Fruit fly (Drosophila melanogaster) whole organism, embryonic: ENCODE measurements around the gene CG14805.

ENCODE experiments used
- Ada2b ChIP-seq: fragments of 200-800 bp; sonication (Bioruptor generic); IDR thresholded peaks from 2 replicates; pipeline ENCODE4 v1.3.6; 2022; ENCODE audit warnings: missing biosample characterization, missing genetic modification characterization
- B-H2 ChIP-seq: fragments of 200-800 bp; sonication (Bioruptor generic); optimal IDR thresholded peaks from 2 replicates; lab custom pipeline; 2018; ENCODE audit warnings: missing biosample characterization, mild to moderate bottlenecking, missing genetic modification characterization
- BEAF-32 ChIP-seq: fragments of 200-800 bp; sonication (Bioruptor generic); optimal IDR thresholded peaks from 3 replicates; lab custom pipeline; 2017; ENCODE audit warnings: missing biosample characterization, missing genetic modification characterization, mild to moderate bottlenecking, moderate library complexity, missing genetic modification reagents
- CG10147 ChIP-seq: fragments of 200-800 bp; sonication (Bioruptor generic); optimal IDR thresholded peaks from 2 replicates; lab custom pipeline; 2019; ENCODE audit warnings: missing biosample characterization, mild to moderate bottlenecking, missing genetic modification characterization, moderate library complexity
- CG10366 ChIP-seq: fragments of 200-800 bp; sonication (Bioruptor generic); IDR thresholded peaks from 2 replicates; pipeline ENCODE4 v1.3.6; 2022; ENCODE audit warnings: missing biosample characterization, missing genetic modification characterization
- CG10462 ChIP-seq: fragments of 200-800 bp; sonication (Bioruptor generic); optimal IDR thresholded peaks from 2 replicates; lab custom pipeline; 2016; ENCODE audit warnings: missing biosample characterization, missing genetic modification characterization
- CG12391 ChIP-seq: fragments of 200-800 bp; sonication (Bioruptor generic); optimal IDR thresholded peaks from 3 replicates; lab custom pipeline; 2018; ENCODE audit warnings: missing biosample characterization, mild to moderate bottlenecking, missing genetic modification characterization, moderate library complexity
- CG13424 ChIP-seq: fragments of 200-800 bp; sonication (Bioruptor generic); optimal IDR thresholded peaks from 2 replicates; lab custom pipeline; 2019; ENCODE audit warnings: missing biosample characterization, mild to moderate bottlenecking, missing genetic modification characterization, moderate library complexity
- CG14710 ChIP-seq: fragments of 200-800 bp; sonication (Bioruptor generic); optimal IDR thresholded peaks from 3 replicates; lab custom pipeline; 2019; ENCODE audit warnings: missing biosample characterization, mild to moderate bottlenecking, missing genetic modification characterization, moderate library complexity
- CG1529 ChIP-seq: fragments of 200-800 bp; sonication (Bioruptor generic); optimal IDR thresholded peaks from 3 replicates; lab custom pipeline; 2018; ENCODE audit warnings: missing biosample characterization, missing genetic modification characterization
- CG2199 ChIP-seq: fragments of 200-800 bp; sonication (Bioruptor generic); IDR thresholded peaks from 3 replicates; pipeline ENCODE4 v1.3.6; 2022; ENCODE audit warnings: missing biosample characterization, missing genetic modification characterization
- CG2202 ChIP-seq: fragments of 200-800 bp; sonication (Bioruptor generic); optimal IDR thresholded peaks from 2 replicates; lab custom pipeline; 2018; ENCODE audit warnings: missing biosample characterization, mild to moderate bottlenecking, missing genetic modification characterization
- CG31224 ChIP-seq: fragments of 200-800 bp; sonication (Bioruptor generic); IDR thresholded peaks from 2 replicates; pipeline ENCODE4 v1.3.6; 2022; ENCODE audit warnings: missing biosample characterization, missing genetic modification characterization
- CG32772 ChIP-seq: fragments of 200-800 bp; sonication (Bioruptor generic); IDR thresholded peaks from 2 replicates; pipeline ENCODE4 v1.3.6; 2022; ENCODE audit warnings: missing biosample characterization, missing genetic modification characterization
- CG33557 ChIP-seq: fragments of 200-800 bp; sonication (Bioruptor generic); optimal IDR thresholded peaks from 2 replicates; lab custom pipeline; 2019; ENCODE audit warnings: missing biosample characterization, mild to moderate bottlenecking, missing genetic modification characterization, moderate library complexity
- CG34376 ChIP-seq: fragments of 200-800 bp; sonication (Bioruptor generic); optimal IDR thresholded peaks from 2 replicates; lab custom pipeline; 2018; ENCODE audit warnings: missing biosample characterization, mild to moderate bottlenecking, missing genetic modification characterization
- CG43689 ChIP-seq: fragments of 200-800 bp; sonication (Bioruptor generic); IDR thresholded peaks from 2 replicates; pipeline ENCODE4 v1.3.6; 2022; ENCODE audit warnings: missing biosample characterization, missing genetic modification characterization
- CG4707 ChIP-seq: fragments of 200-800 bp; sonication (Bioruptor generic); optimal IDR thresholded peaks from 2 replicates; lab custom pipeline; 2018; ENCODE audit warnings: missing biosample characterization, mild to moderate bottlenecking, missing genetic modification characterization, moderate library complexity
- CG6654 ChIP-seq: fragments of 200-800 bp; sonication (Bioruptor generic); optimal IDR thresholded peaks from 2 replicates; lab custom pipeline; 2017; ENCODE audit warnings: missing biosample characterization, mild to moderate bottlenecking, missing genetic modification characterization
- CG9797 ChIP-seq: fragments of 200-800 bp; sonication (Bioruptor generic); optimal IDR thresholded peaks from 3 replicates; lab custom pipeline; 2018; ENCODE audit warnings: missing biosample characterization, mild to moderate bottlenecking, missing genetic modification characterization
- CG9817 ChIP-seq: fragments of 200-800 bp; sonication (Bioruptor generic); optimal IDR thresholded peaks from 2 replicates; lab custom pipeline; 2018; ENCODE audit warnings: missing biosample characterization, mild to moderate bottlenecking, missing genetic modification characterization, moderate library complexity
- H2.0 ChIP-seq: fragments of 200-800 bp; sonication (Bioruptor generic); IDR thresholded peaks from 2 replicates; pipeline ENCODE4 v1.3.6; 2022; ENCODE audit warnings: missing biosample characterization, missing genetic modification characterization
- Lpt ChIP-seq: fragments of >200 bp; optimal IDR thresholded peaks from 2 replicates; lab custom pipeline; 2018; ENCODE audit warnings: missing biosample characterization, missing genetic modification characterization
- Optix ChIP-seq: fragments of 200-800 bp; sonication (Bioruptor generic); IDR thresholded peaks from 3 replicates; pipeline ENCODE4 v1.3.6; 2022; ENCODE audit warnings: missing biosample characterization, missing genetic modification characterization
- Sin3A ChIP-seq: fragments of >200 bp; optimal IDR thresholded peaks from 2 replicates; lab custom pipeline; 2018
- Ssrp ChIP-seq: fragments of 200-800 bp; sonication (Bioruptor generic); optimal IDR thresholded peaks from 2 replicates; lab custom pipeline; 2018; ENCODE audit warnings: missing biosample characterization, mild to moderate bottlenecking, missing genetic modification characterization, moderate library complexity
- Tbp ChIP-seq: fragments of >200 bp; optimal IDR thresholded peaks from 2 replicates; lab custom pipeline; 2018; ENCODE audit warnings: missing biosample characterization, missing genetic modification characterization
- Usf ChIP-seq: fragments of 200-800 bp; sonication (Bioruptor generic); optimal IDR thresholded peaks from 2 replicates; lab custom pipeline; 2017; ENCODE audit warnings: missing genotype, missing biosample characterization, missing genetic modification characterization
- YL-1 ChIP-seq: fragments of 200-800 bp; sonication (Bioruptor generic); optimal IDR thresholded peaks from 3 replicates; lab custom pipeline; 2017; ENCODE audit warnings: missing biosample characterization, mild to moderate bottlenecking, missing genetic modification characterization
- aop ChIP-seq: fragments of 200-800 bp; sonication (Bioruptor generic); IDR thresholded peaks from 2 replicates; pipeline ENCODE4 v1.3.6; 2022; ENCODE audit warnings: missing biosample characterization, missing genetic modification characterization
- bcd ChIP-seq: fragments of 200-800 bp; sonication (Bioruptor generic); optimal IDR thresholded peaks from 2 replicates; lab custom pipeline; 2017; ENCODE audit warnings: missing biosample characterization, mild to moderate bottlenecking, missing genetic modification characterization
- chm ChIP-seq: fragments of 200-800 bp; sonication (Bioruptor generic); IDR thresholded peaks from 2 replicates; pipeline ENCODE4 v1.3.6; 2022; ENCODE audit warnings: missing biosample characterization, missing genetic modification characterization
- ci ChIP-seq: fragments of 200-800 bp; sonication (Bioruptor generic); IDR thresholded peaks from 3 replicates; pipeline ENCODE4 v1.3.6; 2022; ENCODE audit warnings: missing biosample characterization, missing genetic modification characterization
- dan ChIP-seq: fragments of 200-800 bp; sonication (Bioruptor generic); IDR thresholded peaks from 2 replicates; pipeline ENCODE4 v1.3.6; 2022; ENCODE audit warnings: missing biosample characterization, missing genetic modification characterization
- dati ChIP-seq: fragments of 200-800 bp; sonication (Bioruptor generic); IDR thresholded peaks from 2 replicates; pipeline ENCODE4 v1.3.6; 2022; ENCODE audit warnings: missing biosample characterization, missing genetic modification characterization
- dmrt99B ChIP-seq: fragments of 200-800 bp; sonication (Bioruptor generic); optimal IDR thresholded peaks from 2 replicates; lab custom pipeline; 2018; ENCODE audit warnings: missing biosample characterization, mild to moderate bottlenecking, missing genetic modification characterization, moderate library complexity
- fd64A ChIP-seq: fragments of 200-800 bp; sonication (Bioruptor generic); optimal IDR thresholded peaks from 3 replicates; lab custom pipeline; 2018; ENCODE audit warnings: missing biosample characterization, mild to moderate bottlenecking, missing genetic modification characterization
- grau ChIP-seq: fragments of 200-800 bp; optimal IDR thresholded peaks from 3 replicates; lab custom pipeline; 2019; ENCODE audit warnings: missing biosample characterization, mild to moderate bottlenecking, missing genetic modification characterization, moderate library complexity
- jigr1 ChIP-seq: fragments of 200-800 bp; sonication (Bioruptor generic); IDR thresholded peaks from 3 replicates; pipeline ENCODE4 v1.3.6; 2022; ENCODE audit warnings: missing biosample characterization, missing genetic modification characterization
- lilli ChIP-seq: fragments of 200-800 bp; sonication (Bioruptor generic); optimal IDR thresholded peaks from 3 replicates; lab custom pipeline; 2016; ENCODE audit warnings: missing biosample characterization, missing genetic modification characterization
- odd ChIP-seq: fragments of 200-800 bp; sonication (Bioruptor generic); optimal IDR thresholded peaks from 2 replicates; lab custom pipeline; 2017; ENCODE audit warnings: missing biosample characterization, mild to moderate bottlenecking, missing genetic modification characterization
- prd ChIP-seq, 3 experiments: fragments of >200 bp in 2 of 3; fragments of 200-800 bp in 1 of 3; sonication (Bioruptor generic) in 1 of 3; optimal IDR thresholded peaks in 2 of 3; IDR thresholded peaks in 1 of 3; 2 replicates in 2 of 3; 3 replicates in 1 of 3; pipeline versions ENCODE4 v1.3.6 to Lab custom; 2017 to 2022; ENCODE audit warnings: missing biosample characterization in 1 of 3, missing genetic modification characterization in 1 of 3
- psq ChIP-seq: fragments of 200-800 bp; sonication (Bioruptor generic); optimal IDR thresholded peaks from 2 replicates; lab custom pipeline; 2017; ENCODE audit warnings: missing biosample characterization, missing genetic modification characterization
- schlank ChIP-seq: fragments of 200-800 bp; sonication (Bioruptor generic); optimal IDR thresholded peaks from 2 replicates; lab custom pipeline; 2018; ENCODE audit warnings: missing biosample characterization, mild to moderate bottlenecking, missing genetic modification characterization
- slbo ChIP-seq: fragments of 200-800 bp; sonication (Bioruptor generic); IDR thresholded peaks from 2 replicates; pipeline ENCODE4 v1.3.6; 2022; ENCODE audit warnings: missing biosample characterization, missing genetic modification characterization
- sr ChIP-seq: fragments of 200-800 bp; sonication (Bioruptor generic); IDR thresholded peaks from 3 replicates; pipeline ENCODE4 v1.3.6; 2022; ENCODE audit warnings: missing biosample characterization, missing genetic modification characterization
- ssp ChIP-seq: fragments of 200-800 bp; sonication (Bioruptor generic); IDR thresholded peaks from 2 replicates; pipeline ENCODE4 v1.3.6; 2022; ENCODE audit warnings: missing biosample characterization, missing genetic modification characterization
- trem ChIP-seq: fragments of 200-800 bp; optimal IDR thresholded peaks from 3 replicates; lab custom pipeline; 2019; ENCODE audit warnings: missing biosample characterization, mild to moderate bottlenecking, missing genetic modification characterization, moderate library complexity
- ttk ChIP-seq: fragments of 200-800 bp; sonication (Bioruptor generic); IDR thresholded peaks from 2 replicates; pipeline ENCODE4 v2.1.2; 2022; ENCODE audit warnings: missing biosample characterization, missing genetic modification characterization
- zen ChIP-seq: fragments of 200-800 bp; sonication (Bioruptor generic); optimal IDR thresholded peaks from 3 replicates; lab custom pipeline; 2018; ENCODE audit warnings: missing biosample characterization, mild to moderate bottlenecking, missing genetic modification characterization, moderate library complexity
- zfh2 ChIP-seq: fragments of 200-800 bp; sonication (Bioruptor generic); optimal IDR thresholded peaks from 2 replicates; lab custom pipeline; 2016; ENCODE audit warnings: missing biosample characterization, missing genetic modification characterization

CG14805 gene

DNA sequence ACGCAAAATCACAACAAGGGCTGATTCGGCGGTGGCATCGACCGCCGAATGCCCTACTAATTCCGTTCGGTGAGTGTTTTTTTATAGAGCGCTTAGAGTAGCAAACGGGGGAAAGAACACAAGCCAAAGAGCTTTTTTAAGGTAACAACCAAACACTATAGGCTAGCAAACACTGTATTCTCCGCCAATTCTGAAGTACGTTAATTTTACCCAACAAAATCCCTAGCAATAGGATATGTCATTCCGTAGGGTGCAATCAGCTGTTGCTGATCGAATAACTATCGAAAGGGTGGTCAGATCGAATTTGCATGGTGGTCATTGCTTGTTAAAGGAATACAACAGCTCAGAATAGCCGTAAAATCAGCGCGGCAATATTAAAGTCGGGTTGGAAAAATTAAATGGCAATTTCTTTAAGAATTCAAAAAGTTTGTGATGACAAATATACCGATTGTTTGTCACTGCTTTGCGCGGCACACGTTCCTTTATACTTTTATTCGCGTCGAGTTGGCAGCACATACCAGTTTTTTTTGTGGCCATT lies 30.7 kb downstream of the CG14805 start, which contains the start of gene mip130 (continued):
- peak; percentile 50 for TF ChIP-seq bcd (GFP tag; lab: Kevin White, UChicago)
- peak; percentile 5; the same call in 1 of the 2 replicates for TF ChIP-seq CG32772 (GFP tag; lab: Robert Waterston, UW)
- TF ChIP-seq CG10147 (GFP tag; lab: Kevin White, UChicago), result peak; percentile 55
- no peak for TF ChIP-seq CG6654 (GFP tag; lab: Kevin White, UChicago)
- TF ChIP-seq jigr1 (GFP tag; lab: Robert Waterston, UW), result 0 out of 3 replicates have a peak, but pooled peaks have one; percentile 21
- TF ChIP-seq odd (GFP tag; lab: Kevin White, UChicago), result no peak
- no peak for TF ChIP-seq CG4707 (GFP tag; lab: Kevin White, UChicago)
- no peak for TF ChIP-seq fd64A (GFP tag; lab: Kevin White, UChicago)
- TF ChIP-seq schlank (tag; lab: Kevin White, UChicago), result no peak
- no peak for TF ChIP-seq Ada2b (GFP tag; lab: Robert Waterston, UW)
- TF ChIP-seq slbo (GFP tag; lab: Robert Waterston, UW), result no peak; the same call in none of the 2 replicates
- TF ChIP-seq Optix (GFP tag; lab: Robert Waterston, UW), result peak; percentile 17; the same call in 1 of the 3 replicates
- TF ChIP-seq ci (GFP tag; lab: Robert Waterston, UW), result no peak
- peak; percentile 65 for TF ChIP-seq CG12391 (tag; lab: Kevin White, UChicago)
- peak; percentile 0 for TF ChIP-seq B-H2 (GFP tag; lab: Kevin White, UChicago)
- TF ChIP-seq CG1529, result no peak
- no peak for TF ChIP-seq CG33557 (GFP tag; lab: Kevin White, UChicago)
- peak; percentile 45 for TF ChIP-seq CG9817
- no peak for TF ChIP-seq H2.0
- no peak for TF ChIP-seq dan (GFP tag; lab: Robert Waterston, UW)
- no peak for TF ChIP-seq ttk
- TF ChIP-seq sr (GFP tag; lab: Robert Waterston, UW), result no peak
- peak; percentile 80 for TF ChIP-seq BEAF-32 (GFP tag; lab: Kevin White, UChicago)
- TF ChIP-seq CG14710, result peak; percentile 32
- no peak for TF ChIP-seq CG10462
- TF ChIP-seq CG13424 (tag; lab: Kevin White, UChicago), result peak; percentile 35
- no peak for TF ChIP-seq CG43689 (GFP tag; lab: Robert Waterston, UW)
- TF ChIP-seq dati (GFP tag; lab: Robert Waterston, UW), result no peak
- no peak for TF ChIP-seq chm (GFP tag; lab: Robert Waterston, UW)
- peak; percentile 11 for TF ChIP-seq lilli
- peak; percentile 8 for TF ChIP-seq CG34376 (GFP tag; lab: Kevin White, UChicago)
- no peak for TF ChIP-seq CG2199 (GFP tag; lab: Robert Waterston, UW)
- TF ChIP-seq psq (GFP tag; lab: Kevin White, UChicago), result no peak
- TF ChIP-seq trem (tag; lab: Kevin White, UChicago), result peak; percentile 98
- peak; percentile 26 for TF ChIP-seq Usf (GFP tag; lab: Kevin White, UChicago)
- no peak for TF ChIP-seq CG2202 (tag; lab: Kevin White, UChicago)
- peak; percentile 42; the same call in 1 of the 2 replicates for TF ChIP-seq ssp
- peak; percentile 58 for TF ChIP-seq Sin3A (lab: Kevin White, UChicago)
- peak; percentile 48 for TF ChIP-seq Ssrp (tag; lab: Kevin White, UChicago)
- TF ChIP-seq zfh2, result peak; percentile 21
- TF ChIP-seq dmrt99B (tag; lab: Kevin White, UChicago), result no peak
- no peak for TF ChIP-seq aop
- peak; percentile 57 for TF ChIP-seq grau (tag; lab: Kevin White, UChicago)
- TF ChIP-seq CG9797 (GFP tag; lab: Kevin White, UChicago), result no peak
- TF ChIP-seq Lpt (GFP tag; lab: Kevin White, UChicago), result no peak
- no peak for TF ChIP-seq Tbp (GFP tag; lab: Kevin White, UChicago)
- TF ChIP-seq CG31224 (GFP tag; lab: Robert Waterston, UW), result no peak
- TF ChIP-seq CG10366 (GFP tag; lab: Robert Waterston, UW), result no peak; the same call in 1 of the 2 replicates
- TF ChIP-seq zen (tag; lab: Kevin White, UChicago), result no peak
- TF ChIP-seq YL-1, result no peak
- no peak for TF ChIP-seq prd (optimal IDR thresholded peaks at IDR 0.05; lab: Kevin White, UChicago)
- TF ChIP-seq prd (GFP tag; IDR thresholded peaks at IDR 0.05; lab: Robert Waterston, UW), result peak; percentile 40; the same call in 1 of the 3 replicates
